Worm (Caenorhabditis elegans): ENCODE results near the gene R11D1.2.

Gene R11D1.2

DNA sequence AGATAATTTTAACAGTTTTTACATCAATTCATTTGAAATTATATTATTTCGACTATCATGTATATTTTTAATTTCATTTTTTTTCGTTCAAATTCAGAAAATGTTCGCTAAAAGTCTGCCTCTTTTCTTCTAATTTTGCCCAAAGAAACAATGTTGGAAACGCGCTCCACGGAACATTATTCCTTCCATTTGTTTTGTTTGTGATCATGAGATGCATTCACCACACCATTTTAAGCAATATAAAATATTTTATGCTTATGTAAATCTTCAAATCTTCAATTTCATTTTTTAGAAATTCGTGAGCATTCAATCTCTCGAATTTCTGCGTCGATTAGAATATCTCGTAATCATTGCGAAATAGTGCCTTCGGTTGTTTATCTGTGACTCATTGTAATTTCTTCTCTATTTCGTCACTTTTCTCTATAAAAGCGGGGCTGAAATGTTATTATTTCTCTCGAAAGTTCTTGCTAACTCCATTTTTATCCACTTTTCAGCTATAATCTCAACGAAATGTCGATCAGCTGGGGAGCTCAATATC lies 11.0 kb upstream of the R11D1.2 start, which contains the start of gene istr-1 (continued):
- TF ChIP-seq nhr-80 (tag; optimal IDR thresholded peaks at IDR 0.05) = peak; percentile 23
- no peak for TF ChIP-seq nfya-1 (tag; optimal IDR thresholded peaks at IDR 0.05; ENCODE audit: borderline replicate concordance, insufficient read depth)
- 0 out of 2 replicates have a peak, but pooled peaks have one; percentile 29 for TF ChIP-seq mcd-1 (GFP tag; IDR thresholded peaks at IDR 0.05)
- TF ChIP-seq lag-1 (GFP tag; IDR thresholded peaks at IDR 0.05) = no peak
- no peak for TF ChIP-seq cebp-2 (GFP tag; IDR thresholded peaks at IDR 0.05)
- TF ChIP-seq efl-1 (GFP tag; optimal IDR thresholded peaks at IDR 0.05) = no peak
- TF ChIP-seq chd-7 (tag; optimal IDR thresholded peaks at IDR 0.05) = no peak

DNA sequence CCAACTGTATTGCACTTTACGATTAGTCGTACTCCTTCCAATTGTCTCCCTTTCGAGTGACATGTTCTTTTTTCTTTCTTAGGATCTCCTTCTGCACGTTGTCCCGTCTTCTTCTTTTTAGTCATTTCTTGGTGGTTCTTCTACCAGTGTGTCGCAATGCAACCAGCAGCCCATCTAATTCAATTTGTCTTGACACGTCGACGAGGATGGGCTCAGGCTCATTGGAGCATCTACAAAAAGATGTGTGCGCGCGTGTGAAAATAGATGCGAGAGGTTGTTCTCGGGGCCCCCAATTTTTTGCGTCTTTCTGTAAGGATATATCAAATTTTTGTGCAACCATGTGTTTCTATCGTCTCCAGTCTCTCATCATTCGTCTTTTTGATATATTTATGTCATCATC lies 6.8 kb upstream of the R11D1.2 start:
- TF ChIP-seq unc-62 (GFP tag; optimal IDR thresholded peaks at IDR 0.05) = no peak
- no peak for TF ChIP-seq mcd-1 (GFP tag; IDR thresholded peaks at IDR 0.05)
- no peak for TF ChIP-seq cebp-1 (GFP tag; IDR thresholded peaks at IDR 0.05)
- no peak for TF ChIP-seq cebp-1 (tag; optimal IDR thresholded peaks at IDR 0.05)
- no peak for TF ChIP-seq tlf-1 (GFP tag; optimal IDR thresholded peaks at IDR 0.05)
- TF ChIP-seq ztf-28 (GFP tag; IDR thresholded peaks at IDR 0.05) = no peak
- TF ChIP-seq Y67H2A.10 (GFP tag; conservative IDR thresholded peaks at IDR 0.05) = no peak

DNA sequence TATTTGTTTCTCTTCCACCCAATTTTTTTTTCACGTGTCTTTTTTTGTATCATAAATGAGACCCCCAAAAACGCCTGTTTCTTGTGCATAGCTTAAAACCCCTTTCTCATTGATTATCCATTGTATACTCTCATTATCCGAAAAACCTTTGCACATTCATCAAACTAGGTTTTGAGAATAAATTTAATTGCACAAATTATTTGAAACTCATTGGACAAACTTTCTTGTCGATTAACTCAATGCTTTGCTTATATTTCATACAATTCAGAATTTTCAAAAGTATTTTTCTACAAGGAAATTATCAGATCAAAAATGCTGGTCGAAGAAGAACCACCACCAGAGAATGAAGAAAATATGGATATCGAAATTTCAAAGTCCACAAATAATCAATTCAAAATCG lies 4.3 kb upstream of the R11D1.2 start, which contains the start of gene R11D1.1:
Gene R11D1.1 (plus strand): TSS at position 301 of the 400 bp plus-strand sequence.
- TF ChIP-seq sdz-38 (tag; optimal IDR thresholded peaks at IDR 0.05) = no peak
- no peak for TF ChIP-seq rcor-1 (GFP tag; IDR thresholded peaks at IDR 0.05)
- no peak for TF ChIP-seq F37B4.10 (GFP tag; IDR thresholded peaks at IDR 0.05)
- no peak for TF ChIP-seq fkh-3 (tag; optimal IDR thresholded peaks at IDR 0.05)
- TF ChIP-seq Y79H2A.3 (GFP tag; conservative IDR thresholded peaks at IDR 0.05) = no peak
- no peak for TF ChIP-seq let-526 (GFP tag; IDR thresholded peaks at IDR 0.05)
- no peak for TF ChIP-seq hmg-1.2 (GFP tag; IDR thresholded peaks at IDR 0.05)
- TF ChIP-seq lin-35 (GFP tag; optimal IDR thresholded peaks at IDR 0.05) = no peak
- no peak for TF ChIP-seq sea-2 (GFP tag; IDR thresholded peaks at IDR 0.05)
- no peak for TF ChIP-seq die-1 (tag; optimal IDR thresholded peaks at IDR 0.05)
- TF ChIP-seq lsl-1 (GFP tag; optimal IDR thresholded peaks at IDR 0.05) = no peak
- no peak for TF ChIP-seq hmg-20 (GFP tag; IDR thresholded peaks at IDR 0.05)

DNA sequence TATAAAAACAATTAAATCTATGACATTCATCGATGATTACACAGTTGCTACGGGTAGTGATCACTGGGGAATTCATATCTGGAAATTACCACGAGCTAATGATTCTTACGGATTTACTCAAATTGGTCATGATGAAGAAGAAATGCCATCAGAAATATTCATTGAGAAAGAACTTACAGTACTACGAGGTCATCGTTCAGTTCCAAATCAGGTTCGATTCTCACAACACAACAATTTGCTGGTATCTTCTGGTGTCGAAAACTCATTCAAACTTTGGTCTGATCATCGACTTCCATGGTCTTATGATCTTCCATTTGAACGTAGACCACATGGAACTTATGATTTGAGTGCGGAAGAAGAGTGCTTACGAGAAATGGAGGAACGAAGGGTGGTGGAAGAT lies 1.9 kb upstream of the R11D1.2 start:
- TF ChIP-seq akir-1 (GFP tag; optimal IDR thresholded peaks at IDR 0.05) (no peak), chd-7 (tag; optimal IDR thresholded peaks at IDR 0.05) (no peak), unc-62 (GFP tag; optimal IDR thresholded peaks at IDR 0.05) (no peak)

DNA sequence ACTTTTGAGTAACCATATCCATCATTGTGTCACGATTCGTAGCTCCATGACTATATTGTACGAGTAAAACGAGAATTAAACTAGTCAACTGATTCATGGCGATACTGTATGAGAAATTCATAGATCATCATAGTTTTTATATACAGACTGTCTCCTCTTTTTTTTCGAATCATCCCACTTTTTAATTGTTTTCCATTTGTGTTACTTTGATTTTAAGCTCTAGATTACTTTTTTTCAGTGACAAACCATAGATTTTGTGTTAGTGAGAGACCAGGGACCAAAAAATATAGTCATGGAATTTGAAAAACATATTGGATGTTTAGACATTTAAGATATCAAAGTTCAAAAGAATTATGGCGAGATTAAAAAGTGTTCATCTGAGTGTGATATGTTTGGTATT lies 3.6 kb downstream of the R11D1.2 start, which contains the start of gene R11D1.3:
Gene R11D1.3 (minus strand): TSS at position 101 of the 400 bp plus-strand sequence.
- TF ChIP-seq hsf-1 (GFP tag; IDR thresholded peaks at IDR 0.05) (no peak), zfh-2 (GFP tag; conservative IDR thresholded peaks at IDR 0.05) (no peak), nhr-80 (tag; optimal IDR thresholded peaks at IDR 0.05) (no peak), rcor-1 (GFP tag; IDR thresholded peaks at IDR 0.05) (no peak), hmg-1.2 (GFP tag; IDR thresholded peaks at IDR 0.05) (no peak), ztf-26 (tag; optimal IDR thresholded peaks at IDR 0.05) (no peak), ets-4 (GFP tag; optimal IDR thresholded peaks at IDR 0.05) (no peak), D2030.7 (GFP tag; IDR thresholded peaks at IDR 0.05) (no peak), repo-1 (tag; optimal IDR thresholded peaks at IDR 0.05) (no peak), fkh-3 (tag; optimal IDR thresholded peaks at IDR 0.05) (no peak), Y79H2A.3 (GFP tag; conservative IDR thresholded peaks at IDR 0.05) (no peak), B0261.1 (tag; optimal IDR thresholded peaks at IDR 0.05) (no peak), sea-2 (GFP tag; IDR thresholded peaks at IDR 0.05) (no peak), egl-44 (GFP tag; IDR thresholded peaks at IDR 0.05) (no peak), madf-10 (tag; optimal IDR thresholded peaks at IDR 0.05) (no peak)
